Fruit fly (Drosophila melanogaster) whole organism, wandering third instar larva: ENCODE measurements around the gene GstZ2.
A peak's percentile ranks its signal among the peaks of the same experiment; 100 is the strongest.

Source experiments
- Abd-B ChIP-seq: fragments of >200 bp; optimal IDR thresholded peaks from 2 replicates; lab custom pipeline; 2017; ENCODE audit warnings: missing biosample characterization, missing genetic modification characterization
- CG9705 ChIP-seq: fragments of 200-800 bp; sonication (Bioruptor generic); optimal IDR thresholded peaks from 2 replicates; lab custom pipeline; 2018; ENCODE audit warnings: missing biosample characterization, mild to moderate bottlenecking, missing genetic modification characterization
- CrebA ChIP-seq: fragments of 200-800 bp; sonication (Bioruptor generic); optimal IDR thresholded peaks from 2 replicates; lab custom pipeline; 2016; ENCODE audit warnings: missing biosample characterization, mild to moderate bottlenecking, missing genetic modification characterization, borderline replicate concordance
- Dfd ChIP-seq: fragments of >200 bp; optimal IDR thresholded peaks from 2 replicates; lab custom pipeline; 2017; ENCODE audit warnings: missing biosample characterization, missing genetic modification characterization
- Dif ChIP-seq: fragments of 200-275, 200-300 bp; sonication (Bioruptor generic); optimal IDR thresholded peaks from 2 replicates; lab custom pipeline; 2018; ENCODE audit warnings: missing biosample characterization, missing genetic modification characterization; ENCODE audit not compliant: partially characterized antibody
- GATAd ChIP-seq: sonication (Bioruptor generic); optimal IDR thresholded peaks from 2 replicates; lab custom pipeline; 2016; ENCODE audit warnings: missing biosample characterization, missing genetic modification characterization
- HLH106 ChIP-seq: fragments of 200-800 bp; optimal IDR thresholded peaks from 3 replicates; lab custom pipeline; 2019; ENCODE audit warnings: missing biosample characterization, mild to moderate bottlenecking, missing genetic modification characterization, moderate library complexity
- Hnf4 ChIP-seq: fragments of 200-800 bp; sonication (Bioruptor generic); optimal IDR thresholded peaks from 2 replicates; lab custom pipeline; 2016; ENCODE audit warnings: missing biosample characterization, mild to moderate bottlenecking, missing genetic modification characterization
- Hr78 ChIP-seq: fragments of >200 bp; optimal IDR thresholded peaks from 2 replicates; lab custom pipeline; 2017; ENCODE audit warnings: missing biosample characterization, missing genetic modification characterization
- Hr83 ChIP-seq: fragments of 200-300 bp; sonication (Bioruptor generic); optimal IDR thresholded peaks from 2 replicates; lab custom pipeline; 2016; ENCODE audit warnings: missing biosample characterization, mild to moderate bottlenecking, missing genetic modification characterization, moderate library complexity; ENCODE audit not compliant: poor library complexity, severe bottlenecking
- Jra ChIP-seq: sonication (Bioruptor generic); optimal IDR thresholded peaks from 2 replicates; lab custom pipeline; 2016; ENCODE audit warnings: missing biosample characterization, missing genetic modification characterization
- Myc ChIP-seq: fragments of >200 bp; optimal IDR thresholded peaks from 2 replicates; lab custom pipeline; 2017
- N ChIP-seq: fragments of >200 bp; optimal IDR thresholded peaks from 2 replicates; lab custom pipeline; 2018; ENCODE audit warnings: missing biosample characterization, missing external identifiers, missing genetic modification characterization
- OdsH ChIP-seq: fragments of 200-800 bp; sonication (Bioruptor generic); optimal IDR thresholded peaks from 2 replicates; lab custom pipeline; 2016; ENCODE audit warnings: missing biosample characterization, mild to moderate bottlenecking, missing genetic modification characterization
- Rel ChIP-seq, 2 experiments: fragments of 200-800 bp; sonication (Bioruptor generic) in 1 of 2; optimal IDR thresholded peaks; 2 replicates in 1 of 2; 3 replicates in 1 of 2; lab custom pipeline; 2016 to 2019; ENCODE audit warnings: mild to moderate bottlenecking in 2 of 2, missing biosample characterization in 2 of 2, missing genetic modification characterization in 2 of 2, moderate library complexity in 1 of 2
- Sp1 ChIP-seq: fragments of 200-800 bp; sonication (Bioruptor generic); optimal IDR thresholded peaks from 3 replicates; lab custom pipeline; 2019; ENCODE audit warnings: missing biosample characterization, mild to moderate bottlenecking, missing genetic modification characterization, moderate library complexity
- Vsx2 ChIP-seq: fragments of 200-300, 225-300 bp; sonication (Bioruptor generic); optimal IDR thresholded peaks from 2 replicates; lab custom pipeline; 2018; ENCODE audit warnings: missing biosample characterization, missing genetic modification characterization; ENCODE audit not compliant: partially characterized antibody
- brk ChIP-seq: fragments of 200-800 bp; sonication (Bioruptor generic); optimal IDR thresholded peaks from 2 replicates; lab custom pipeline; 2016; ENCODE audit warnings: missing biosample characterization, mild to moderate bottlenecking, missing genetic modification characterization
- dl ChIP-seq, 2 experiments: fragments of 175-275, 200-275 bp in 1 of 2; fragments of 200-275 bp in 1 of 2; sonication (Bioruptor generic); optimal IDR thresholded peaks; lab custom pipeline; 2018; ENCODE audit warnings: mild to moderate bottlenecking in 2 of 2, missing biosample characterization in 2 of 2, missing genetic modification characterization in 2 of 2, moderate library complexity in 2 of 2; ENCODE audit not compliant: partially characterized antibody in 2 of 2, insufficient read depth in 1 of 2
- dmrt93B ChIP-seq: fragments of 200-800 bp; sonication (Bioruptor generic); optimal IDR thresholded peaks from 2 replicates; lab custom pipeline; 2018; ENCODE audit warnings: missing biosample characterization, mild to moderate bottlenecking, missing genetic modification characterization
- dsf ChIP-seq: sonication (Bioruptor generic); optimal IDR thresholded peaks from 2 replicates; lab custom pipeline; 2016; ENCODE audit warnings: missing biosample characterization, missing genetic modification characterization, borderline replicate concordance
- fru ChIP-seq: fragments of 200-800 bp; sonication (Bioruptor generic); optimal IDR thresholded peaks from 3 replicates; lab custom pipeline; 2016; ENCODE audit warnings: missing biosample characterization, mild to moderate bottlenecking, missing genetic modification characterization
- h ChIP-seq: fragments of 200-800 bp; sonication (Bioruptor generic); optimal IDR thresholded peaks from 3 replicates; lab custom pipeline; 2016; ENCODE audit warnings: missing biosample characterization, mild to moderate bottlenecking, missing genetic modification characterization
- jim ChIP-seq: fragments of 175-275, 200-325 bp; sonication (Bioruptor generic); optimal IDR thresholded peaks from 2 replicates; lab custom pipeline; 2016; ENCODE audit warnings: missing biosample characterization, mild to moderate bottlenecking, missing genetic modification characterization
- lola ChIP-seq: fragments of >200 bp; optimal IDR thresholded peaks from 2 replicates; lab custom pipeline; 2017; ENCODE audit warnings: missing biosample characterization, missing genetic modification characterization
- pan ChIP-seq: fragments of >200 bp; optimal IDR thresholded peaks from 2 replicates; lab custom pipeline; 2017
- rgr ChIP-seq: fragments of 200-800 bp; sonication (Bioruptor generic); optimal IDR thresholded peaks from 3 replicates; lab custom pipeline; 2016; ENCODE audit warnings: missing biosample characterization, mild to moderate bottlenecking, missing genetic modification characterization
- sv ChIP-seq: fragments of 200-800 bp; sonication (Bioruptor generic); optimal IDR thresholded peaks from 3 replicates; lab custom pipeline; 2016; ENCODE audit warnings: missing biosample characterization, missing genetic modification characterization
- tai ChIP-seq: sonication (Bioruptor generic); optimal IDR thresholded peaks from 2 replicates; lab custom pipeline; 2016; ENCODE audit warnings: missing biosample characterization, missing genetic modification characterization
- usp ChIP-seq: fragments of >200 bp; optimal IDR thresholded peaks from 2 replicates; lab custom pipeline; 2017; ENCODE audit warnings: missing biosample characterization, missing genetic modification characterization
- woc ChIP-seq: sonication (Bioruptor generic); optimal IDR thresholded peaks from 2 replicates; lab custom pipeline; 2016; ENCODE audit warnings: missing biosample characterization, mild to moderate bottlenecking, missing genetic modification characterization

The GstZ2 gene

DNA sequence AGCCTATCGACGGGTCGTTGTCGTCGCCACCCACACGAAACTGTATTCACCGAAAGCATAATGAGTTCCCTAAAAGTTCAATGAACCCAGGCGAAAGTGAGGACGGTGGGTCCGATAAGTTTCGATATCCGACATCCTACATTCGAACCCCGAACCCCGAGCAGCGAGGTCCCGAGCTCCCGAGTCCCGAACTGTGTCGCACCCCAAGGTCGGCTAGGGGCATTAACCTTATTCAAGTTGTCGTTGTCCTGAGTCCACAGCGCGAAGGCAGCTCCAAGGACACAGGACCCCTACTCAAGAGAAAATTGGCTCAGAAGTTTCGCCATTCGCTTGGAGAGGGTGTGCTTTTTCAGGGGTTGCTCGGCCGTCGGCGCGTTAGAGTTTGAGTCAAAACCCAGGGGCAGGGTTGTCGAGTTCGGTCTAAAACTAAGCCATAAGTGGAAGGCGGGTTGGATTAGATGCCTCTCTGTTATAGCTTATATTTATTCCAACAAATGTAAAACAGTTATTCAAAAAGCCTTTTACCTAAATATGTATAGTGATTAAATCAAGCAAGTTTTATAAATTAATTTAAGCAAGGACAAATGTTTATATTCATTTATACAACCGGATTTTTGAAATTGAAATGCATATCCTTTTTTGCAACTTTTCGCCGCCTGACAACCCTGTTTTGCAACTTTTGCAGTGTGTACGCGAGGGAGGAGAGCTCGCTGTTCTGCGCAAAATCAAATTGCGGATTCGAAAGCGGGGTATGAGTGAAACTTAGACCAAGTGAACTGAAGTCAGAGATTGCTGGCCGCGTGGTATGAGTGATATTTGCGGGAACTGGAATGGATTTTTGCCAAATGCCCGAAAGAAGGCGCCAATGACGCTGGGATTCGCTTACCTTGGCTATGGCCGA lies 817 bp downstream of the GstZ2 start (continued):
- peak; percentile 43 for TF ChIP-seq sv (GFP tag; lab: Kevin White, UChicago)
- TF ChIP-seq Myc (lab: Kevin White, UChicago), result no peak
- no peak for TF ChIP-seq dsf (GFP tag; lab: Kevin White, UChicago)
- TF ChIP-seq GATAd (GFP tag; lab: Kevin White, UChicago), result no peak
- TF ChIP-seq dmrt93B (GFP tag; lab: Kevin White, UChicago), result no peak
- TF ChIP-seq usp (GFP tag; lab: Kevin White, UChicago), result no peak
- no peak for TF ChIP-seq brk (GFP tag; lab: Kevin White, UChicago)
- peak; percentile 47 for TF ChIP-seq CG9705 (GFP tag; lab: Kevin White, UChicago)
- TF ChIP-seq OdsH (GFP tag; lab: Kevin White, UChicago), result peak; percentile 47
- TF ChIP-seq Hr83, result no peak

dm6 chr3R:9456373-9456772 lies 4.1 kb downstream of the GstZ2 start, which contains the start of gene GstZ1:
Gene GstZ1 (minus strand): TSS chr3R:9456546.
- TF ChIP-seq Abd-B (GFP tag; lab: Kevin White, UChicago) (no peak), fru (peak; percentile 22), N (GFP tag; lab: Kevin White, UChicago) (no peak), Rel (GFP tag; optimal IDR thresholded peaks at IDR 0.05; lab: Kevin White, UChicago) (no peak), Rel (tag; optimal IDR thresholded peaks at IDR 0.05; lab: Kevin White, UChicago) (no peak), usp (GFP tag; lab: Kevin White, UChicago) (no peak), OdsH (GFP tag; lab: Kevin White, UChicago) (no peak), Vsx2 (GFP tag; lab: Kevin White, UChicago) (peak; percentile 7), Hr78 (no peak), brk (GFP tag; lab: Kevin White, UChicago) (peak; percentile 69), Hnf4 (no peak), Jra (GFP tag; lab: Kevin White, UChicago) (no peak), CrebA (peak; percentile 33), Myc (lab: Kevin White, UChicago) (peak; percentile 52)

- TF ChIP-seq Dif (GFP tag; lab: Kevin White, UChicago), result no peak
- no peak for TF ChIP-seq Hr83
- no peak for TF ChIP-seq rgr (GFP tag; lab: Kevin White, UChicago)
- no peak for TF ChIP-seq HLH106
- no peak for TF ChIP-seq sv (GFP tag; lab: Kevin White, UChicago)
- no peak for TF ChIP-seq jim (GFP tag; lab: Kevin White, UChicago)
- TF ChIP-seq Vsx2 (GFP tag; lab: Kevin White, UChicago), result no peak
- no peak for TF ChIP-seq fru
- no peak for TF ChIP-seq Rel (GFP tag; optimal IDR thresholded peaks at IDR 0.05; lab: Kevin White, UChicago)
- TF ChIP-seq Rel (tag; optimal IDR thresholded peaks at IDR 0.05; lab: Kevin White, UChicago), result no peak
- no peak for TF ChIP-seq N (GFP tag; lab: Kevin White, UChicago)
- TF ChIP-seq Sp1, result no peak
- no peak for TF ChIP-seq lola (GFP tag; lab: Kevin White, UChicago)
- TF ChIP-seq Abd-B (GFP tag; lab: Kevin White, UChicago), result no peak
- no peak for TF ChIP-seq GATAd (GFP tag; lab: Kevin White, UChicago)
- no peak for TF ChIP-seq brk (GFP tag; lab: Kevin White, UChicago)
- no peak for TF ChIP-seq dmrt93B (GFP tag; lab: Kevin White, UChicago)
- no peak for TF ChIP-seq woc (GFP tag; lab: Kevin White, UChicago)
- no peak for TF ChIP-seq tai (GFP tag; lab: Kevin White, UChicago)
- TF ChIP-seq Hnf4, result no peak
- no peak for TF ChIP-seq h (GFP tag; lab: Kevin White, UChicago)
Measured at dm6 chr3R:9454980-9455379, 5.5 kb downstream of the GstZ2 start.

- TF ChIP-seq Dfd (GFP tag; lab: Kevin White, UChicago) (peak; percentile 30), dsf (GFP tag; lab: Kevin White, UChicago) (no peak), pan (lab: Kevin White, UChicago) (no peak), dl (GFP tag; optimal IDR thresholded peaks at IDR 0.05; lab: Kevin White, UChicago; ENCODE audit: insufficient read depth in 1 of 2, partially characterized antibody in 2 of 2) (no peak)
Measured at dm6 chr3R:9450672-9451071, 9.8 kb downstream of the GstZ2 start.
